Worm (Caenorhabditis elegans) whole organism, L1 larva: ENCODE measurements around the gene F54F2.6.

ENCODE experiments used
- C04F5.9 ChIP-seq: sonication (generic microtip); optimal IDR thresholded peaks from 2 replicates; lab custom pipeline; 2016; ENCODE audit warnings: missing genetic modification characterization, missing compliant biosample characterization
- C34B4.2 ChIP-seq: sonication (generic microtip); optimal IDR thresholded peaks from 2 replicates; lab custom pipeline; 2017; ENCODE audit warnings: mild to moderate bottlenecking, missing genetic modification characterization, missing compliant biosample characterization
- alr-1 ChIP-seq: fragments of 200-800 bp; sonication (Bioruptor generic); optimal IDR thresholded peaks from 2 replicates; lab custom pipeline; 2018; ENCODE audit warnings: borderline replicate concordance, mild to moderate bottlenecking, missing genetic modification characterization, missing compliant biosample characterization
- aly-2 ChIP-seq: fragments of 150-350 bp; optimal IDR thresholded peaks from 2 replicates; lab custom pipeline; 2014; ENCODE audit warnings: missing biosample characterization, missing genetic modification characterization
- ceh-82 ChIP-seq, 3 experiments: fragments of 150-350 bp in 1 of 3; sonication (generic microtip) in 2 of 3; optimal IDR thresholded peaks; 2 replicates each; lab custom pipeline; 2014 to 2017; ENCODE audit warnings: missing biosample characterization in 3 of 3, missing genetic modification characterization in 3 of 3
- ceh-88 ChIP-seq: fragments of 200-800 bp; sonication (Bioruptor generic); IDR thresholded peaks from 2 replicates; pipeline ENCODE4 v1.3.6; 2022; ENCODE audit warnings: missing genetic modification characterization, missing compliant biosample characterization
- dpl-1 ChIP-seq, 3 experiments: fragments of 150-350 bp in 2 of 3; sonication (generic microtip) in 1 of 3; optimal IDR thresholded peaks; 2 replicates each; lab custom pipeline; 2014 to 2017; ENCODE audit warnings: missing biosample characterization in 3 of 3, missing genetic modification characterization in 3 of 3, missing genetic modification reagents in 3 of 3
- dsc-1 ChIP-seq: sonication (generic microtip); optimal IDR thresholded peaks from 2 replicates; lab custom pipeline; 2016; ENCODE audit warnings: mild to moderate bottlenecking, missing genetic modification characterization, missing compliant biosample characterization
- efl-1 ChIP-seq, 4 experiments: fragments of 150-350 bp; optimal IDR thresholded peaks in 3 of 4; peaks in 1 of 4; 1 replicate in 1 of 4; 2 replicates in 3 of 4; lab custom pipeline; 2014; ENCODE audit warnings: missing biosample characterization in 2 of 4, missing genetic modification characterization in 2 of 4, missing genetic modification reagents in 2 of 4
- egl-13 ChIP-seq: sonication (generic microtip); optimal IDR thresholded peaks from 2 replicates; lab custom pipeline; 2016; ENCODE audit warnings: missing genotype, missing genetic modification reagents, missing genetic modification characterization, missing compliant biosample characterization
- elt-3 ChIP-seq, 6 experiments: fragments of 150-350 bp in 1 of 6; sonication (generic microtip); optimal IDR thresholded peaks; 2 replicates each; lab custom pipeline; 2017 to 2018; ENCODE audit warnings: missing biosample characterization in 6 of 6, missing genetic modification characterization in 6 of 6, inconsistent platforms in 1 of 6
- fkh-10 ChIP-seq: sonication (generic microtip); optimal IDR thresholded peaks from 2 replicates; lab custom pipeline; 2017; ENCODE audit warnings: missing biosample characterization, missing genetic modification reagents, missing genetic modification characterization
- fkh-8 ChIP-seq: sonication (generic microtip); optimal IDR thresholded peaks from 2 replicates; lab custom pipeline; 2016; ENCODE audit warnings: mild to moderate bottlenecking, missing genetic modification characterization, missing compliant biosample characterization
- grh-1 ChIP-seq: fragments of 200-800 bp; sonication (Bioruptor generic); IDR thresholded peaks from 2 replicates; pipeline ENCODE4 v1.3.6; 2022; ENCODE audit warnings: missing genetic modification reagents, missing genetic modification characterization, missing compliant biosample characterization
- hlh-4 ChIP-seq: sonication (generic microtip); optimal IDR thresholded peaks from 2 replicates; lab custom pipeline; 2016; ENCODE audit warnings: mild to moderate bottlenecking, missing genetic modification characterization, missing compliant biosample characterization
- hpl-2 ChIP-seq: fragments of 150-350 bp; optimal IDR thresholded peaks from 2 replicates; lab custom pipeline; 2014; ENCODE audit warnings: missing biosample characterization, missing genetic modification reagents, missing genetic modification characterization
- irx-1 ChIP-seq: sonication (generic microtip); optimal IDR thresholded peaks from 2 replicates; lab custom pipeline; 2016; ENCODE audit warnings: missing genetic modification characterization, missing compliant biosample characterization
- lin-13 ChIP-seq: fragments of 150-350 bp; optimal IDR thresholded peaks from 2 replicates; lab custom pipeline; 2014; ENCODE audit warnings: missing biosample characterization, missing genetic modification reagents, missing genetic modification characterization
- lin-14 ChIP-seq: fragments of 200-800 bp; sonication (Bioruptor generic); optimal IDR thresholded peaks from 2 replicates; lab custom pipeline; 2018; ENCODE audit warnings: mild to moderate bottlenecking, missing genetic modification characterization, moderate library complexity, missing compliant biosample characterization
- lin-15B ChIP-seq: fragments of 150-350 bp; sonication (generic microtip); optimal IDR thresholded peaks from 3 replicates; lab custom pipeline; 2014; ENCODE audit warnings: missing biosample characterization, missing genetic modification characterization
- lin-35 ChIP-seq, 2 experiments: fragments of 150-350 bp; optimal IDR thresholded peaks; 2 replicates each; lab custom pipeline; 2014; ENCODE audit warnings: missing biosample characterization in 2 of 2, missing genetic modification characterization in 2 of 2, missing genetic modification reagents in 2 of 2
- lir-3 ChIP-seq: sonication (generic microtip); optimal IDR thresholded peaks from 2 replicates; lab custom pipeline; 2016; ENCODE audit warnings: mild to moderate bottlenecking, missing genetic modification characterization, moderate library complexity, missing compliant biosample characterization; ENCODE audit not compliant: poor library complexity
- lsy-2 ChIP-seq, 2 experiments: fragments of 150-350 bp; optimal IDR thresholded peaks; 2 replicates each; lab custom pipeline; 2014; ENCODE audit warnings: missing biosample characterization in 2 of 2, missing genetic modification characterization in 2 of 2
- mef-2 ChIP-seq: fragments of 150-350 bp; optimal IDR thresholded peaks from 2 replicates; lab custom pipeline; 2014; ENCODE audit warnings: missing biosample characterization, missing genetic modification characterization
- mep-1 ChIP-seq: fragments of 150-350 bp; optimal IDR thresholded peaks from 2 replicates; lab custom pipeline; 2014; ENCODE audit warnings: missing biosample characterization, missing genetic modification characterization
- nhr-12 ChIP-seq: sonication (generic microtip); optimal IDR thresholded peaks from 2 replicates; lab custom pipeline; 2017; ENCODE audit warnings: missing biosample characterization, missing genetic modification characterization
- nhr-19 ChIP-seq: fragments of 200-800 bp; sonication (Bioruptor generic); conservative IDR thresholded peaks from 2 replicates; pipeline ENCODE4 v1.3.6; 2022; ENCODE audit warnings: missing genetic modification characterization, missing compliant biosample characterization
- nhr-20 ChIP-seq: sonication (generic microtip); optimal IDR thresholded peaks from 2 replicates; lab custom pipeline; 2016; ENCODE audit warnings: mild to moderate bottlenecking, missing genetic modification characterization, missing compliant biosample characterization
- nhr-77 ChIP-seq: fragments of 150-350 bp; optimal IDR thresholded peaks from 2 replicates; lab custom pipeline; 2014; ENCODE audit warnings: missing biosample characterization, missing genetic modification characterization
- nhr-90 ChIP-seq: sonication (generic microtip); optimal IDR thresholded peaks from 2 replicates; lab custom pipeline; 2016; ENCODE audit warnings: mild to moderate bottlenecking, missing genetic modification characterization, missing compliant biosample characterization; ENCODE audit not compliant: poor library complexity
- pag-3 ChIP-seq: sonication (generic microtip); optimal IDR thresholded peaks from 2 replicates; lab custom pipeline; 2017; ENCODE audit warnings: missing genetic modification characterization, mild to moderate bottlenecking, missing compliant biosample characterization, antibody characterized with exemption, borderline replicate concordance; ENCODE audit not compliant: insufficient read depth
- rnt-1 ChIP-seq: sonication (generic microtip); optimal IDR thresholded peaks from 2 replicates; lab custom pipeline; 2016; ENCODE audit warnings: mild to moderate bottlenecking, missing genetic modification characterization, moderate library complexity, missing compliant biosample characterization
- skn-1 ChIP-seq: fragments of 150-350 bp; optimal IDR thresholded peaks from 2 replicates; lab custom pipeline; 2014; ENCODE audit warnings: missing biosample characterization, missing genetic modification characterization
- snpc-4 ChIP-seq: fragments of 150-350 bp; optimal IDR thresholded peaks from 2 replicates; lab custom pipeline; 2014; ENCODE audit warnings: missing biosample characterization, missing genetic modification characterization
- snu-23 ChIP-seq: sonication (generic microtip); optimal IDR thresholded peaks from 2 replicates; lab custom pipeline; 2016; ENCODE audit warnings: missing genetic modification characterization, missing compliant biosample characterization
- swsn-7 ChIP-seq: sonication (generic microtip); optimal IDR thresholded peaks from 2 replicates; lab custom pipeline; 2016; ENCODE audit warnings: missing genetic modification characterization, missing compliant biosample characterization
- tbx-2 ChIP-seq: sonication (generic microtip); optimal IDR thresholded peaks from 2 replicates; lab custom pipeline; 2016; ENCODE audit warnings: missing genetic modification characterization, missing compliant biosample characterization
- tlp-1 ChIP-seq: fragments of 150-350 bp; optimal IDR thresholded peaks from 2 replicates; lab custom pipeline; 2014; ENCODE audit warnings: missing biosample characterization, missing genetic modification characterization
- unc-30 ChIP-seq: sonication (generic microtip); optimal IDR thresholded peaks from 2 replicates; lab custom pipeline; 2017; ENCODE audit warnings: missing biosample characterization, missing genetic modification characterization
- unc-86 ChIP-seq: sonication (generic microtip); optimal IDR thresholded peaks from 2 replicates; lab custom pipeline; 2016; ENCODE audit warnings: missing genetic modification characterization, missing compliant biosample characterization
- unc-98 ChIP-seq: fragments of 200-800 bp; sonication (Bioruptor generic); IDR thresholded peaks from 2 replicates; pipeline ENCODE4 v1.3.6; 2022; ENCODE audit warnings: missing genetic modification characterization, missing compliant biosample characterization
- vab-15 ChIP-seq: sonication (generic microtip); optimal IDR thresholded peaks from 2 replicates; lab custom pipeline; 2017; ENCODE audit warnings: missing genotype, mild to moderate bottlenecking, missing genetic modification characterization, missing compliant biosample characterization
- xbp-1 ChIP-seq: sonication (generic microtip); optimal IDR thresholded peaks from 2 replicates; lab custom pipeline; 2016; ENCODE audit warnings: missing genetic modification characterization, missing compliant biosample characterization
- zag-1 ChIP-seq: fragments of 150-350 bp; optimal IDR thresholded peaks from 2 replicates; lab custom pipeline; 2014; ENCODE audit warnings: missing biosample characterization, missing genetic modification characterization
- ztf-11 ChIP-seq, 2 experiments: sonication (generic microtip); optimal IDR thresholded peaks; 2 replicates each; lab custom pipeline; 2016 to 2017; ENCODE audit warnings: missing genetic modification characterization in 2 of 2, missing biosample characterization in 1 of 2, missing compliant biosample characterization in 1 of 2

Gene F54F2.6

ce11 chrIII:8770243-8770642 lies 30.3 kb downstream of the F54F2.6 start (continued):
- TF ChIP-seq tbx-2 (tag; lab: Kevin White, UChicago) (peak; percentile 3), elt-3 (tag; optimal IDR thresholded peaks at IDR 0.05; lab: Kevin White, UChicago) (peak in 1 of 6 experiments; percentile 27), alr-1 (tag; lab: Kevin White, UChicago) (no peak), unc-98 (GFP tag; lab: Robert Waterston, UW) (no peak), vab-15 (tag; lab: Kevin White, UChicago) (no peak), lin-14 (GFP tag; lab: Kevin White, UChicago) (peak; percentile 61), grh-1 (GFP tag; lab: Robert Waterston, UW) (peak; percentile 88), irx-1 (tag; lab: Kevin White, UChicago) (no peak)
- TF ChIP-seq, all 84 proteins: peak for 7

- no peak for TF ChIP-seq dsc-1
- no peak for TF ChIP-seq nhr-77
- TF ChIP-seq aly-2 (tag; lab: Kevin White, UChicago), result no peak
- TF ChIP-seq C04F5.9 (tag; lab: Kevin White, UChicago), result no peak
- no peak for TF ChIP-seq tlp-1 (tag; lab: Kevin White, UChicago)
- TF ChIP-seq irx-1 (tag; lab: Kevin White, UChicago), result no peak
- TF ChIP-seq lin-15B, result no peak
- no peak for TF ChIP-seq snu-23 (GFP tag; lab: Kevin White, UChicago)
- no peak for TF ChIP-seq nhr-12 (tag; lab: Kevin White, UChicago)
Observed at ce11 chrIII:8769253-8769652, 31.2 kb downstream of the F54F2.6 start, which contains the start of gene K02D10.1. K02D10.1 (plus strand) TSS chrIII:8769536.

ce11 chrIII:8767889-8768361 lies 32.6 kb downstream of the F54F2.6 start, which contains the start of gene mtss-1:
mtss-1 (plus strand) TSS chrIII:8768311.
- TF ChIP-seq lin-13 (peak; percentile 3), dpl-1 (GFP tag; optimal IDR thresholded peaks at IDR 0.05; lab: Kevin White, UChicago) (peak; percentile 11 to 59 (median 56)), lin-14 (GFP tag; lab: Kevin White, UChicago) (peak; percentile 50), lsy-2 (tag; optimal IDR thresholded peaks at IDR 0.05; lab: Kevin White, UChicago) (peak; percentile 48 to 63), lin-35 (GFP tag; optimal IDR thresholded peaks at IDR 0.05; lab: Kevin White, UChicago) (peak; percentile 45 to 67), nhr-19 (GFP tag; lab: Robert Waterston, UW) (peak; percentile 59), ceh-88 (GFP tag; lab: Robert Waterston, UW) (no peak), ztf-11 (tag; optimal IDR thresholded peaks at IDR 0.05; lab: Kevin White, UChicago) (peak in 1 of 2 experiments; percentile 42), elt-3 (tag; optimal IDR thresholded peaks at IDR 0.05; lab: Kevin White, UChicago) (peak in 1 of 6 experiments; percentile 5), nhr-90 (peak; percentile 62), tlp-1 (tag; lab: Kevin White, UChicago) (no peak), tbx-2 (tag; lab: Kevin White, UChicago) (peak; percentile 68), mep-1 (tag; lab: Kevin White, UChicago) (peak; percentile 32), C04F5.9 (tag; lab: Kevin White, UChicago) (peak; percentile 34), egl-13 (tag; lab: Kevin White, UChicago) (peak; percentile 54), xbp-1 (tag; lab: Kevin White, UChicago) (peak; percentile 55), fkh-8 (peak; percentile 18), lir-3 (tag; lab: Kevin White, UChicago) (peak; percentile 39), snpc-4 (tag; lab: Kevin White, UChicago) (peak; percentile 46), alr-1 (tag; lab: Kevin White, UChicago) (no peak), unc-30 (tag; lab: Kevin White, UChicago) (no peak), irx-1 (tag; lab: Kevin White, UChicago) (peak; percentile 33), pag-3 (tag; lab: Kevin White, UChicago) (no peak), swsn-7 (tag; lab: Kevin White, UChicago) (peak; percentile 58), hlh-4 (tag; lab: Kevin White, UChicago) (peak; percentile 5), mef-2 (no peak), zag-1 (tag; lab: Kevin White, UChicago) (no peak), ceh-82 (tag; optimal IDR thresholded peaks at IDR 0.05; lab: Kevin White, UChicago) (peak; percentile 4 to 47 (median 44)), snu-23 (GFP tag; lab: Kevin White, UChicago) (peak; percentile 60), rnt-1 (tag; lab: Kevin White, UChicago) (peak; percentile 78), C34B4.2 (tag; lab: Kevin White, UChicago) (no peak), fkh-10 (no peak), nhr-20 (peak; percentile 62), skn-1 (peak; percentile 64), efl-1 (optimal IDR thresholded peaks at IDR 0.05; lab: Kevin White, UChicago) (peak; percentile 48 to 65), efl-1 (GFP tag; optimal IDR thresholded peaks at IDR 0.05 in 1 of 2; lab: Kevin White, UChicago) (peak; percentile 41 to 95), lin-15B (peak; percentile 15), hpl-2 (GFP tag; lab: Kevin White, UChicago) (peak; percentile 60), unc-86 (tag; lab: Kevin White, UChicago) (peak; percentile 15)
